Worm (Caenorhabditis elegans) whole organism, late embryonic: Measurements from ENCODE around the gene ztf-1.

Experiments used
- C08G9.2 ChIP-seq: sonication (generic microtip); optimal IDR thresholded peaks from 2 replicates; lab custom pipeline; 2016; ENCODE audit warnings: mild to moderate bottlenecking, missing genetic modification characterization, moderate library complexity, missing compliant biosample characterization
- C38D4.7 ChIP-seq: fragments of 200-800 bp; sonication (Bioruptor generic); optimal IDR thresholded peaks from 2 replicates; lab custom pipeline; 2018; ENCODE audit warnings: mild to moderate bottlenecking, missing genetic modification characterization, moderate library complexity, missing compliant biosample characterization
- F13H6.1 ChIP-seq: sonication (generic microtip); optimal IDR thresholded peaks from 2 replicates; lab custom pipeline; 2016; ENCODE audit warnings: missing genetic modification characterization, missing compliant biosample characterization
- K02D7.2 ChIP-seq: sonication (generic microtip); optimal IDR thresholded peaks from 2 replicates; lab custom pipeline; 2017; ENCODE audit warnings: mild to moderate bottlenecking, missing genetic modification characterization, missing compliant biosample characterization
- Y22D7AL.16 ChIP-seq: sonication (generic microtip); optimal IDR thresholded peaks from 2 replicates; lab custom pipeline; 2016; ENCODE audit warnings: missing genetic modification characterization, missing compliant biosample characterization
- ahr-1 ChIP-seq: sonication (generic microtip); optimal IDR thresholded peaks from 2 replicates; lab custom pipeline; 2016; ENCODE audit warnings: missing genetic modification characterization, missing compliant biosample characterization
- ama-1 ChIP-seq: fragments of 150-350 bp; optimal IDR thresholded peaks from 2 replicates; lab custom pipeline; 2014
- ceh-14 ChIP-seq: sonication (generic microtip); optimal IDR thresholded peaks from 2 replicates; lab custom pipeline; 2016; ENCODE audit warnings: missing genotype, missing genetic modification characterization, missing compliant biosample characterization
- ceh-2 ChIP-seq: sonication (generic microtip); optimal IDR thresholded peaks from 2 replicates; lab custom pipeline; 2016; ENCODE audit warnings: missing genotype, missing genetic modification characterization, missing compliant biosample characterization
- ceh-22 ChIP-seq: sonication (generic microtip); optimal IDR thresholded peaks from 2 replicates; lab custom pipeline; 2017; ENCODE audit warnings: missing biosample characterization, missing genetic modification characterization
- ceh-24 ChIP-seq: sonication (generic microtip); optimal IDR thresholded peaks from 2 replicates; lab custom pipeline; 2016; ENCODE audit warnings: mild to moderate bottlenecking, missing genetic modification characterization, missing compliant biosample characterization
- ceh-30 ChIP-seq: fragments of 150-350 bp; optimal IDR thresholded peaks from 2 replicates; lab custom pipeline; 2014; ENCODE audit warnings: missing biosample characterization, missing genetic modification characterization
- ceh-34 ChIP-seq: sonication (generic microtip); optimal IDR thresholded peaks from 2 replicates; lab custom pipeline; 2016; ENCODE audit warnings: mild to moderate bottlenecking, missing genetic modification characterization, missing compliant biosample characterization
- ceh-45 ChIP-seq: fragments of 200-800 bp; sonication (Bioruptor generic); IDR thresholded peaks from 2 replicates; pipeline ENCODE4 v1.3.6; 2022; ENCODE audit warnings: missing genetic modification reagents, missing genetic modification characterization, missing compliant biosample characterization
- ceh-48 ChIP-seq: sonication (generic microtip); optimal IDR thresholded peaks from 2 replicates; lab custom pipeline; 2016; ENCODE audit warnings: missing genetic modification characterization, inconsistent platforms, missing compliant biosample characterization
- che-1 ChIP-seq: sonication (generic microtip); optimal IDR thresholded peaks from 2 replicates; lab custom pipeline; 2016; ENCODE audit warnings: mild to moderate bottlenecking, missing genetic modification characterization, missing compliant biosample characterization
- dmd-4 ChIP-seq: sonication (generic microtip); optimal IDR thresholded peaks from 2 replicates; lab custom pipeline; 2016; ENCODE audit warnings: borderline replicate concordance, missing genetic modification characterization, missing compliant biosample characterization
- elt-4 ChIP-seq: sonication (generic microtip); optimal IDR thresholded peaks from 2 replicates; lab custom pipeline; 2016; ENCODE audit warnings: missing genetic modification characterization, missing compliant biosample characterization
- eyg-1 ChIP-seq: sonication (generic microtip); optimal IDR thresholded peaks from 2 replicates; lab custom pipeline; 2016; ENCODE audit warnings: missing genotype, missing genetic modification characterization, missing compliant biosample characterization
- fax-1 ChIP-seq: sonication (generic microtip); optimal IDR thresholded peaks from 2 replicates; lab custom pipeline; 2016; ENCODE audit warnings: missing genotype, missing genetic modification characterization, missing compliant biosample characterization
- fkh-10 ChIP-seq: fragments of 150-350 bp; optimal IDR thresholded peaks from 2 replicates; lab custom pipeline; 2014; ENCODE audit warnings: missing biosample characterization, missing genetic modification reagents, missing genetic modification characterization
- gmeb-2 ChIP-seq: sonication (generic microtip); optimal IDR thresholded peaks from 2 replicates; lab custom pipeline; 2016; ENCODE audit warnings: missing genetic modification characterization, inconsistent platforms, missing compliant biosample characterization
- hlh-13 ChIP-seq: fragments of 200-800 bp; sonication (Bioruptor generic); optimal IDR thresholded peaks from 2 replicates; lab custom pipeline; 2018; ENCODE audit warnings: mild to moderate bottlenecking, missing genetic modification characterization, missing compliant biosample characterization
- hlh-30 ChIP-seq: sonication (generic microtip); optimal IDR thresholded peaks from 2 replicates; lab custom pipeline; 2017; ENCODE audit warnings: antibody characterized with exemption, missing genetic modification characterization, missing compliant biosample characterization; ENCODE audit not compliant: insufficient read depth
- hlh-8 ChIP-seq: sonication (generic microtip); optimal IDR thresholded peaks from 2 replicates; lab custom pipeline; 2016; ENCODE audit warnings: missing genotype, missing genetic modification characterization, missing compliant biosample characterization
- lim-6 ChIP-seq: sonication (generic microtip); optimal IDR thresholded peaks from 2 replicates; lab custom pipeline; 2016; ENCODE audit warnings: missing genetic modification characterization, missing compliant biosample characterization
- lin-11 ChIP-seq: fragments of 200-800 bp; sonication (Bioruptor generic); optimal IDR thresholded peaks from 2 replicates; lab custom pipeline; 2018; ENCODE audit warnings: mild to moderate bottlenecking, missing genetic modification characterization, missing compliant biosample characterization
- mec-3 ChIP-seq: sonication (generic microtip); optimal IDR thresholded peaks from 2 replicates; lab custom pipeline; 2016; ENCODE audit warnings: borderline replicate concordance, missing genetic modification characterization, missing compliant biosample characterization
- nhr-11 ChIP-seq: fragments of 150-350 bp; optimal IDR thresholded peaks from 2 replicates; lab custom pipeline; 2014; ENCODE audit warnings: missing biosample characterization, missing genetic modification characterization
- odd-2 ChIP-seq: sonication (generic microtip); optimal IDR thresholded peaks from 2 replicates; lab custom pipeline; 2017; ENCODE audit warnings: antibody characterized with exemption, mild to moderate bottlenecking, missing genetic modification characterization, missing compliant biosample characterization
- pag-3 ChIP-seq: sonication (generic microtip); optimal IDR thresholded peaks from 2 replicates; lab custom pipeline; 2016; ENCODE audit warnings: missing compliant biosample characterization, missing genetic modification characterization, borderline replicate concordance
- pat-9 ChIP-seq: fragments of 200-800 bp; sonication (Bioruptor generic); optimal IDR thresholded peaks from 2 replicates; lab custom pipeline; 2018; ENCODE audit warnings: mild to moderate bottlenecking, missing genetic modification characterization, moderate library complexity, missing compliant biosample characterization
- pha-2 ChIP-seq: sonication (generic microtip); optimal IDR thresholded peaks from 2 replicates; lab custom pipeline; 2017; ENCODE audit warnings: mild to moderate bottlenecking, missing genetic modification characterization, missing compliant biosample characterization
- ref-2 ChIP-seq: sonication (generic microtip); optimal IDR thresholded peaks from 2 replicates; lab custom pipeline; 2016; ENCODE audit warnings: missing genetic modification characterization, missing compliant biosample characterization
- ttx-3 ChIP-seq: sonication (generic microtip); optimal IDR thresholded peaks from 2 replicates; lab custom pipeline; 2016; ENCODE audit warnings: missing genetic modification reagents, missing genetic modification characterization, missing compliant biosample characterization
- unc-42 ChIP-seq: sonication (generic microtip); optimal IDR thresholded peaks from 2 replicates; lab custom pipeline; 2016; ENCODE audit warnings: missing genotype, missing genetic modification characterization, missing compliant biosample characterization

The ztf-1 gene

ce11 chrIII:8775953-8776352, 16.2 kb downstream of the ztf-1 start, which contains the start of gene snap-29:
snap-29 (plus strand) TSS chrIII:8776253.
- TF ChIP-seq nhr-11 (tag; lab: Kevin White, UChicago) (peak; percentile 41), hlh-30 (tag; lab: Kevin White, UChicago) (no peak), elt-4 (tag; lab: Kevin White, UChicago) (no peak), hlh-13 (GFP tag; lab: Kevin White, UChicago) (no peak)

ce11 chrIII:8773375-8773774, 18.8 kb downstream of the ztf-1 start:
- TF ChIP-seq lim-6 (tag; lab: Kevin White, UChicago) (no peak), hlh-13 (GFP tag; lab: Kevin White, UChicago) (no peak), ceh-14 (tag; lab: Kevin White, UChicago) (no peak), mec-3 (tag; lab: Kevin White, UChicago) (no peak), lin-11 (tag; lab: Kevin White, UChicago) (no peak), gmeb-2 (tag; lab: Kevin White, UChicago) (no peak), F13H6.1 (tag; lab: Kevin White, UChicago) (no peak), che-1 (tag; lab: Kevin White, UChicago) (no peak), pat-9 (tag; lab: Kevin White, UChicago) (no peak), ttx-3 (no peak)
- TF ChIP-seq, all 69 proteins: peak for 0

ce11 chrIII:8772428-8773027, 19.6 kb downstream of the ztf-1 start:
- no peak for TF ChIP-seq mec-3 (tag; lab: Kevin White, UChicago)
- no peak for TF ChIP-seq ceh-24 (tag; lab: Kevin White, UChicago)
- no peak for TF ChIP-seq hlh-30 (tag; lab: Kevin White, UChicago)
- TF ChIP-seq lin-11 (tag; lab: Kevin White, UChicago) = no peak
- TF ChIP-seq ref-2 (tag; lab: Kevin White, UChicago) = no peak
- TF ChIP-seq ahr-1 (tag; lab: Kevin White, UChicago) = no peak
- TF ChIP-seq ttx-3 = no peak
- no peak for TF ChIP-seq hlh-8 (tag; lab: Kevin White, UChicago)
- TF ChIP-seq ceh-30 (tag; lab: Kevin White, UChicago) = no peak
- no peak for TF ChIP-seq ceh-34 (tag; lab: Kevin White, UChicago)
- no peak for TF ChIP-seq unc-42
- TF ChIP-seq fax-1 (tag; lab: Kevin White, UChicago) = no peak
- no peak for TF ChIP-seq C08G9.2
- TF ChIP-seq pag-3 = no peak
- TF ChIP-seq ceh-14 (tag; lab: Kevin White, UChicago) = no peak
- no peak for TF ChIP-seq fkh-10 (GFP tag; lab: Kevin White, UChicago)

- TF ChIP-seq odd-2 (tag; lab: Kevin White, UChicago) (no peak), pha-2 (tag; lab: Kevin White, UChicago) (no peak), ceh-30 (tag; lab: Kevin White, UChicago) (no peak), eyg-1 (tag; lab: Kevin White, UChicago) (no peak), K02D7.2 (tag; lab: Kevin White, UChicago) (no peak), che-1 (tag; lab: Kevin White, UChicago) (no peak), lim-6 (tag; lab: Kevin White, UChicago) (no peak), dmd-4 (tag; lab: Kevin White, UChicago) (no peak), ceh-2 (tag; lab: Kevin White, UChicago) (no peak), ceh-48 (no peak)
Measured at ce11 chrIII:8771851-8772250, 20.3 kb downstream of the ztf-1 start, which contains the start of gene K02D10.3. K02D10.3 (minus strand) TSS chrIII:8771951.

- TF ChIP-seq ceh-14 (tag; lab: Kevin White, UChicago) (no peak), che-1 (tag; lab: Kevin White, UChicago) (no peak), F13H6.1 (tag; lab: Kevin White, UChicago) (no peak), ahr-1 (tag; lab: Kevin White, UChicago) (no peak), Y22D7AL.16 (tag; lab: Kevin White, UChicago) (no peak), ceh-22 (tag; lab: Kevin White, UChicago) (no peak), hlh-13 (GFP tag; lab: Kevin White, UChicago) (no peak), ceh-45 (GFP tag; lab: Robert Waterston, UW) (no peak), eyg-1 (tag; lab: Kevin White, UChicago) (no peak), ama-1 (lab: Kevin White, UChicago) (no peak), C38D4.7 (no peak), unc-42 (no peak)
- TF ChIP-seq, all 69 proteins: peak for 0
Measured at ce11 chrIII:8771162-8771561, 21.0 kb downstream of the ztf-1 start, which contains the start of gene K02D10.2. K02D10.2 (minus strand) TSS chrIII:8771262.
